Worm (Caenorhabditis elegans) whole organism, late embryonic: Measurements from ENCODE around the gene srh-99.

Source experiments
- C08G9.2 ChIP-seq: sonication (generic microtip); optimal IDR thresholded peaks from 2 replicates; lab custom pipeline; 2016; ENCODE audit warnings: mild to moderate bottlenecking, missing genetic modification characterization, moderate library complexity, missing compliant biosample characterization
- F13H6.1 ChIP-seq: sonication (generic microtip); optimal IDR thresholded peaks from 2 replicates; lab custom pipeline; 2016; ENCODE audit warnings: missing genetic modification characterization, missing compliant biosample characterization
- K02D7.2 ChIP-seq: sonication (generic microtip); optimal IDR thresholded peaks from 2 replicates; lab custom pipeline; 2017; ENCODE audit warnings: mild to moderate bottlenecking, missing genetic modification characterization, missing compliant biosample characterization
- K09A11.1 ChIP-seq: sonication (generic microtip); optimal IDR thresholded peaks from 2 replicates; lab custom pipeline; 2017; ENCODE audit warnings: antibody characterized with exemption, mild to moderate bottlenecking, missing genetic modification characterization, missing compliant biosample characterization; ENCODE audit not compliant: insufficient read depth
- T23F11.4 ChIP-seq: fragments of 200-800 bp; sonication (Bioruptor generic); optimal IDR thresholded peaks from 2 replicates; lab custom pipeline; 2018; ENCODE audit warnings: mild to moderate bottlenecking, missing genetic modification characterization, missing compliant biosample characterization
- ahr-1 ChIP-seq: sonication (generic microtip); optimal IDR thresholded peaks from 2 replicates; lab custom pipeline; 2016; ENCODE audit warnings: missing genetic modification characterization, missing compliant biosample characterization
- ama-1 ChIP-seq: fragments of 150-350 bp; optimal IDR thresholded peaks from 2 replicates; lab custom pipeline; 2014
- ceh-14 ChIP-seq: sonication (generic microtip); optimal IDR thresholded peaks from 2 replicates; lab custom pipeline; 2016; ENCODE audit warnings: missing genotype, missing genetic modification characterization, missing compliant biosample characterization
- ceh-18 ChIP-seq: sonication (generic microtip); optimal IDR thresholded peaks from 2 replicates; lab custom pipeline; 2016; ENCODE audit warnings: missing genetic modification characterization, missing compliant biosample characterization
- ceh-19 ChIP-seq: fragments of 200-800 bp; sonication (Bioruptor generic); optimal IDR thresholded peaks from 2 replicates; lab custom pipeline; 2018; ENCODE audit warnings: mild to moderate bottlenecking, missing genetic modification characterization, missing compliant biosample characterization
- ceh-2 ChIP-seq: sonication (generic microtip); optimal IDR thresholded peaks from 2 replicates; lab custom pipeline; 2016; ENCODE audit warnings: missing genotype, missing genetic modification characterization, missing compliant biosample characterization
- ceh-22 ChIP-seq: sonication (generic microtip); optimal IDR thresholded peaks from 2 replicates; lab custom pipeline; 2017; ENCODE audit warnings: missing biosample characterization, missing genetic modification characterization
- ceh-24 ChIP-seq: sonication (generic microtip); optimal IDR thresholded peaks from 2 replicates; lab custom pipeline; 2016; ENCODE audit warnings: mild to moderate bottlenecking, missing genetic modification characterization, missing compliant biosample characterization
- ceh-31 ChIP-seq: sonication (generic microtip); optimal IDR thresholded peaks from 2 replicates; lab custom pipeline; 2016; ENCODE audit warnings: missing genetic modification characterization, missing compliant biosample characterization
- ceh-34 ChIP-seq: sonication (generic microtip); optimal IDR thresholded peaks from 2 replicates; lab custom pipeline; 2016; ENCODE audit warnings: mild to moderate bottlenecking, missing genetic modification characterization, missing compliant biosample characterization
- ceh-45 ChIP-seq: fragments of 200-800 bp; sonication (Bioruptor generic); IDR thresholded peaks from 2 replicates; pipeline ENCODE4 v1.3.6; 2022; ENCODE audit warnings: missing genetic modification reagents, missing genetic modification characterization, missing compliant biosample characterization
- ceh-48 ChIP-seq: sonication (generic microtip); optimal IDR thresholded peaks from 2 replicates; lab custom pipeline; 2016; ENCODE audit warnings: missing genetic modification characterization, inconsistent platforms, missing compliant biosample characterization
- che-1 ChIP-seq: sonication (generic microtip); optimal IDR thresholded peaks from 2 replicates; lab custom pipeline; 2016; ENCODE audit warnings: mild to moderate bottlenecking, missing genetic modification characterization, missing compliant biosample characterization
- dmd-4 ChIP-seq: sonication (generic microtip); optimal IDR thresholded peaks from 2 replicates; lab custom pipeline; 2016; ENCODE audit warnings: borderline replicate concordance, missing genetic modification characterization, missing compliant biosample characterization
- elt-4 ChIP-seq: sonication (generic microtip); optimal IDR thresholded peaks from 2 replicates; lab custom pipeline; 2016; ENCODE audit warnings: missing genetic modification characterization, missing compliant biosample characterization
- ets-4 ChIP-seq: sonication (generic microtip); optimal IDR thresholded peaks from 2 replicates; lab custom pipeline; 2016; ENCODE audit warnings: missing genetic modification characterization, missing compliant biosample characterization
- eyg-1 ChIP-seq: sonication (generic microtip); optimal IDR thresholded peaks from 2 replicates; lab custom pipeline; 2016; ENCODE audit warnings: missing genotype, missing genetic modification characterization, missing compliant biosample characterization
- fax-1 ChIP-seq: sonication (generic microtip); optimal IDR thresholded peaks from 2 replicates; lab custom pipeline; 2016; ENCODE audit warnings: missing genotype, missing genetic modification characterization, missing compliant biosample characterization
- gmeb-2 ChIP-seq: sonication (generic microtip); optimal IDR thresholded peaks from 2 replicates; lab custom pipeline; 2016; ENCODE audit warnings: missing genetic modification characterization, inconsistent platforms, missing compliant biosample characterization
- hlh-13 ChIP-seq: fragments of 200-800 bp; sonication (Bioruptor generic); optimal IDR thresholded peaks from 2 replicates; lab custom pipeline; 2018; ENCODE audit warnings: mild to moderate bottlenecking, missing genetic modification characterization, missing compliant biosample characterization
- hlh-15 ChIP-seq: sonication (generic microtip); optimal IDR thresholded peaks from 2 replicates; lab custom pipeline; 2016; ENCODE audit warnings: missing genetic modification characterization, missing compliant biosample characterization
- lim-6 ChIP-seq: sonication (generic microtip); optimal IDR thresholded peaks from 2 replicates; lab custom pipeline; 2016; ENCODE audit warnings: missing genetic modification characterization, missing compliant biosample characterization
- mec-3 ChIP-seq: sonication (generic microtip); optimal IDR thresholded peaks from 2 replicates; lab custom pipeline; 2016; ENCODE audit warnings: borderline replicate concordance, missing genetic modification characterization, missing compliant biosample characterization
- odd-2 ChIP-seq: sonication (generic microtip); optimal IDR thresholded peaks from 2 replicates; lab custom pipeline; 2017; ENCODE audit warnings: antibody characterized with exemption, mild to moderate bottlenecking, missing genetic modification characterization, missing compliant biosample characterization
- pag-3 ChIP-seq: sonication (generic microtip); optimal IDR thresholded peaks from 2 replicates; lab custom pipeline; 2016; ENCODE audit warnings: missing compliant biosample characterization, missing genetic modification characterization, borderline replicate concordance
- pha-4 ChIP-seq: fragments of 150-350 bp; optimal IDR thresholded peaks from 2 replicates; lab custom pipeline; 2018; ENCODE audit warnings: missing biosample characterization, missing genetic modification reagents, missing genetic modification characterization
- pqm-1 ChIP-seq: sonication (generic microtip); optimal IDR thresholded peaks from 2 replicates; lab custom pipeline; 2016; ENCODE audit warnings: missing genetic modification characterization, missing compliant biosample characterization
- rnt-1 ChIP-seq: sonication (generic microtip); optimal IDR thresholded peaks from 2 replicates; lab custom pipeline; 2016; ENCODE audit warnings: missing genetic modification characterization, missing compliant biosample characterization
- sox-2 ChIP-seq: fragments of 200-800 bp; sonication (Bioruptor generic); IDR thresholded peaks from 2 replicates; pipeline ENCODE4 v1.3.6; 2022; ENCODE audit warnings: missing genetic modification reagents, missing genetic modification characterization, missing compliant biosample characterization
- syd-9 ChIP-seq: sonication (generic microtip); optimal IDR thresholded peaks from 2 replicates; lab custom pipeline; 2016; ENCODE audit warnings: mild to moderate bottlenecking, missing genetic modification characterization, moderate library complexity, missing compliant biosample characterization
- tbx-2 ChIP-seq: sonication (generic microtip); optimal IDR thresholded peaks from 2 replicates; lab custom pipeline; 2016; ENCODE audit warnings: missing genetic modification characterization, missing compliant biosample characterization
- ttx-3 ChIP-seq: sonication (generic microtip); optimal IDR thresholded peaks from 2 replicates; lab custom pipeline; 2016; ENCODE audit warnings: missing genetic modification reagents, missing genetic modification characterization, missing compliant biosample characterization
- unc-42 ChIP-seq: sonication (generic microtip); optimal IDR thresholded peaks from 2 replicates; lab custom pipeline; 2016; ENCODE audit warnings: missing genotype, missing genetic modification characterization, missing compliant biosample characterization
- unc-55 ChIP-seq: sonication (generic microtip); optimal IDR thresholded peaks from 2 replicates; lab custom pipeline; 2017; ENCODE audit warnings: missing biosample characterization, missing genetic modification reagents, missing genetic modification characterization
- unc-86 ChIP-seq: sonication (generic microtip); optimal IDR thresholded peaks from 2 replicates; lab custom pipeline; 2016; ENCODE audit warnings: missing genetic modification characterization, missing compliant biosample characterization
- zip-5 ChIP-seq: sonication (generic microtip); optimal IDR thresholded peaks from 2 replicates; lab custom pipeline; 2016; ENCODE audit warnings: missing genetic modification characterization, missing compliant biosample characterization

Gene srh-99

ce11 chrII:3711047-3711446 is 5.3 kb downstream of the srh-99 start, which contains the start of gene fbxc-53:
fbxc-53 (plus strand) TSS chrII:3711291.
- no peak for TF ChIP-seq hlh-13 (GFP tag; lab: Kevin White, UChicago)
- TF ChIP-seq ceh-22, result no peak
- no peak for TF ChIP-seq ttx-3 (tag; lab: Kevin White, UChicago)
- TF ChIP-seq tbx-2, result no peak
- TF ChIP-seq mec-3 (tag; lab: Kevin White, UChicago), result no peak
- no peak for TF ChIP-seq unc-55
- no peak for TF ChIP-seq syd-9 (tag; lab: Kevin White, UChicago)
- no peak for TF ChIP-seq sox-2 (GFP tag; lab: Robert Waterston, UW)
- no peak for TF ChIP-seq elt-4
- TF ChIP-seq che-1, result no peak
- TF ChIP-seq dmd-4 (tag; lab: Kevin White, UChicago), result no peak
- no peak for TF ChIP-seq pag-3 (tag; lab: Kevin White, UChicago)
- TF ChIP-seq eyg-1 (tag; lab: Kevin White, UChicago), result no peak

ce11 chrII:3709255-3709654 is 7.1 kb downstream of the srh-99 start, which contains the start of gene srx-110:
srx-110 (plus strand) TSS chrII:3709555.
- TF ChIP-seq ceh-18 (no peak), ceh-31 (tag; lab: Kevin White, UChicago) (no peak), hlh-15 (no peak), ets-4 (no peak), odd-2 (tag; lab: Kevin White, UChicago) (no peak), ceh-19 (no peak), F13H6.1 (tag; lab: Kevin White, UChicago) (no peak), T23F11.4 (no peak), gmeb-2 (tag; lab: Kevin White, UChicago) (no peak), dmd-4 (tag; lab: Kevin White, UChicago) (no peak), syd-9 (tag; lab: Kevin White, UChicago) (no peak), ceh-14 (tag; lab: Kevin White, UChicago) (no peak), lim-6 (no peak), pha-4 (no peak)

ce11 chrII:3705320-3705719 is 11.0 kb downstream of the srh-99 start, which contains the start of gene srx-108:
srx-108 (plus strand) TSS chrII:3705620.
- TF ChIP-seq dmd-4 (tag; lab: Kevin White, UChicago), result no peak
- TF ChIP-seq unc-42 (tag; lab: Kevin White, UChicago), result no peak
- no peak for TF ChIP-seq hlh-15
- TF ChIP-seq ets-4, result no peak
- TF ChIP-seq unc-55, result no peak
- TF ChIP-seq ceh-45, result no peak
- TF ChIP-seq ceh-24 (tag; lab: Kevin White, UChicago), result no peak
- no peak for TF ChIP-seq K02D7.2 (tag; lab: Kevin White, UChicago)
- TF ChIP-seq ceh-19, result no peak
- TF ChIP-seq ceh-48 (tag; lab: Kevin White, UChicago), result no peak
- no peak for TF ChIP-seq ceh-34 (tag; lab: Kevin White, UChicago)
- TF ChIP-seq, all 69 proteins: peak for 0

ce11 chrII:3701305-3701704 is 15.1 kb downstream of the srh-99 start, which contains the start of gene srx-105:
srx-105 (minus strand) TSS chrII:3701405.
- TF ChIP-seq odd-2 (tag; lab: Kevin White, UChicago) (no peak), pqm-1 (tag; lab: Kevin White, UChicago) (no peak), ceh-14 (tag; lab: Kevin White, UChicago) (no peak), K09A11.1 (tag; lab: Kevin White, UChicago) (no peak), T23F11.4 (no peak), C08G9.2 (tag; lab: Kevin White, UChicago) (no peak), ama-1 (no peak), ceh-48 (tag; lab: Kevin White, UChicago) (no peak), ceh-2 (no peak), unc-86 (tag; lab: Kevin White, UChicago) (no peak), elt-4 (no peak), ceh-24 (tag; lab: Kevin White, UChicago) (no peak), eyg-1 (tag; lab: Kevin White, UChicago) (no peak), che-1 (no peak), fax-1 (tag; lab: Kevin White, UChicago) (no peak), zip-5 (tag; lab: Kevin White, UChicago) (no peak), rnt-1 (tag; lab: Kevin White, UChicago) (no peak), ceh-45 (no peak), ahr-1 (no peak)
